Fruit fly (Drosophila melanogaster): ENCODE measurements around the gene CG32633.

DNA sequence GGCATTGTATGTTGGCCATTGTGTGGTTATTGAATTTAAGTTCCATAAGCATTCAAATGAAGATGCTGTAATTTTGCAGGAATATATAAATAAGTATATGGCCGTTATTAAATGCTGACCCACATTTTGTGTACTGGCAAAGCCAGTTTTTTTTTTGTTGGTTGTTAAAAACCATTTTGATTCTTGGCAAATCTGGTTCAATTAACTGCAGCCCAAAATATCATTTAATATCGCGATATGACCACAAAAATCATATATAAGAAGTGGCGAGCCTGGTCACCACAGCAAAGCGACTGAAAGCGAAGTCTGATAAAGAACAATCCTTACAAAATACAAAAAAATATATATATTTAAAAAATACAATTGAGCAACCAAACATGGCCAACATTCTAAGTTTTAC, 5.3 kb upstream of the CG32633 start, which contains the start of gene CG32631:
- TF ChIP-seq EcR (GFP tag; optimal IDR thresholded peaks at IDR 0.05) (no peak), usp (GFP tag; optimal IDR thresholded peaks at IDR 0.05) (no peak), CG8478 (optimal IDR thresholded peaks at IDR 0.05) (no peak), pan (optimal IDR thresholded peaks at IDR 0.05) (no peak)
